Fruit fly (Drosophila melanogaster): Measurements from ENCODE around the gene side.

DNA sequence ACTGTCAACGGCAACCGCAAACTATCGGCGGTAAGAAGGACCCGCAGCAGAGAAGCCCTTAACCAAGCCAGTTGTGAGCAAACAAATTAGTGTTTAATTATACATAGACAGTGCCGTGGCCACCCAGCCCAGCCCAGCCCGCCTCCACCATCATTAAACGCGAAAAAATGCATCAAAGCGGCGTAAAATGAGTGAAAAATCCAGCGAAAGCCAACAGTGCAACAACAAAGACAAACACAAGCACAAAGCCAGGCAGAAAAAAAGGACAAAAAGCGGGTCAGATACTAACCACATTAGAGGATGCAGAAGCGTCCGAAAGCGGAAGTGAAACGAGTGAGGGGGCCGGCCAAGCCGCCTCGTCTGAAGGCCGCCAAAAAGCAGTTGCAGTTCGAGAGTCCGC, 97.0 kb downstream of the side start, which contains the start of gene CG42534:
- no peak for TF ChIP-seq tj (GFP tag; optimal IDR thresholded peaks at IDR 0.05)
- TF ChIP-seq CG7045 (GFP tag; optimal IDR thresholded peaks at IDR 0.05): no peak
- TF ChIP-seq cic (GFP tag; optimal IDR thresholded peaks at IDR 0.05): no peak
- TF ChIP-seq Mnt (GFP tag; optimal IDR thresholded peaks at IDR 0.05): no peak

Measured in whole organism, adult.